Fruit fly (Drosophila melanogaster): ENCODE measurements around the gene CG17219.

The CG17219 gene

dm6 chr2L:3037153-3037579 lies 8.1 kb downstream of the CG17219 start, which contains the start of the genes CG17260 and SerRS (continued):
- peak; percentile 97 for TF ChIP-seq zfh2 (GFP tag; optimal IDR thresholded peaks at IDR 0.05)
- peak; percentile 80 for TF ChIP-seq Poxn (GFP tag; IDR thresholded peaks at IDR 0.05)
- no peak for TF ChIP-seq nerfin-2 (GFP tag; IDR thresholded peaks at IDR 0.05; ENCODE audit: partially characterized antibody)
- no peak for TF ChIP-seq Kr (GFP tag; optimal IDR thresholded peaks at IDR 0.05)
- peak; percentile 93 for TF ChIP-seq Bteb2 (GFP tag; optimal IDR thresholded peaks at IDR 0.05)
- peak; percentile 75 for TF ChIP-seq Oaz (GFP tag; IDR thresholded peaks at IDR 0.05)
- TF ChIP-seq CG31224 (GFP tag; IDR thresholded peaks at IDR 0.05) = peak; percentile 89
- TF ChIP-seq CG7928 (GFP tag; optimal IDR thresholded peaks at IDR 0.05) = peak; percentile 66
- peak; percentile 82 for TF ChIP-seq CG6765 (GFP tag; optimal IDR thresholded peaks at IDR 0.05)
- TF ChIP-seq mirr (GFP tag; optimal IDR thresholded peaks at IDR 0.05) = peak; percentile 76
- TF ChIP-seq CG31365 (tag; optimal IDR thresholded peaks at IDR 0.05) = no peak
- TF ChIP-seq gsb-n (tag; optimal IDR thresholded peaks at IDR 0.05) = no peak
- TF ChIP-seq Vsx1 (GFP tag; optimal IDR thresholded peaks at IDR 0.05) = no peak
- TF ChIP-seq CG10209 (GFP tag; optimal IDR thresholded peaks at IDR 0.05) = peak; percentile 91
- TF ChIP-seq toy (GFP tag; IDR thresholded peaks at IDR 0.05) = peak; percentile 68; the same call in 1 of the 2 replicates
- no peak for TF ChIP-seq CG4707 (GFP tag; optimal IDR thresholded peaks at IDR 0.05)
- peak; percentile 34 for TF ChIP-seq MTF-1 (GFP tag; optimal IDR thresholded peaks at IDR 0.05; ENCODE audit: borderline replicate concordance)
- TF ChIP-seq en (GFP tag; optimal IDR thresholded peaks at IDR 0.05) = peak; percentile 89
- peak; percentile 73 for TF ChIP-seq stwl (tag; optimal IDR thresholded peaks at IDR 0.05)
- no peak for TF ChIP-seq bigmax (GFP tag; optimal IDR thresholded peaks at IDR 0.05)
- TF ChIP-seq trh (GFP tag; optimal IDR thresholded peaks at IDR 0.05) = peak; percentile 67
- peak; percentile 87 for TF ChIP-seq peb (GFP tag; IDR thresholded peaks at IDR 0.05)
- TF ChIP-seq crp (GFP tag; optimal IDR thresholded peaks at IDR 0.05) = peak; percentile 76 to 96
- TF ChIP-seq sd (tag; optimal IDR thresholded peaks at IDR 0.05) = peak; percentile 93
- no peak for TF ChIP-seq CG7963 (GFP tag; IDR thresholded peaks at IDR 0.05; ENCODE audit: partially characterized antibody)
- no peak for TF ChIP-seq dmrt99B (tag; optimal IDR thresholded peaks at IDR 0.05)
- peak; percentile 98 for TF ChIP-seq row (GFP tag; IDR thresholded peaks at IDR 0.05)
- TF ChIP-seq CG11398 (GFP tag; optimal IDR thresholded peaks at IDR 0.05) = peak; percentile 82
- TF ChIP-seq dati (GFP tag; IDR thresholded peaks at IDR 0.05) = no peak
- peak; percentile 34 to 49 for TF ChIP-seq tll (GFP tag; optimal IDR thresholded peaks at IDR 0.05)
- peak; percentile 32 for TF ChIP-seq Dp (GFP tag; optimal IDR thresholded peaks at IDR 0.05)
- TF ChIP-seq CG12219 (GFP tag; optimal IDR thresholded peaks at IDR 0.05) = peak; percentile 67
- TF ChIP-seq esg (GFP tag; conservative IDR thresholded peaks at IDR 0.05) = peak; percentile 96
- no peak for TF ChIP-seq CG14965 (GFP tag; optimal IDR thresholded peaks at IDR 0.05; ENCODE audit: borderline replicate concordance)
- peak in 1 of 2 experiments; percentile 28 for TF ChIP-seq Dfd (GFP tag; optimal IDR thresholded peaks at IDR 0.05)
- peak; percentile 85 for TF ChIP-seq Rx (GFP tag; IDR thresholded peaks at IDR 0.05)
- peak; percentile 87 for TF ChIP-seq CG4854 (GFP tag; optimal IDR thresholded peaks at IDR 0.05)
- peak; percentile 96 for TF ChIP-seq ind (GFP tag; optimal IDR thresholded peaks at IDR 0.05)
- peak; percentile 98 for TF ChIP-seq CG2120 (GFP tag; optimal IDR thresholded peaks at IDR 0.05)
- peak; percentile 83 for TF ChIP-seq cwo (GFP tag; optimal IDR thresholded peaks at IDR 0.05)
- peak; percentile 86 for TF ChIP-seq Nf-YC (tag; optimal IDR thresholded peaks at IDR 0.05)
- TF ChIP-seq HLHmδ (GFP tag; optimal IDR thresholded peaks at IDR 0.05) = no peak
- peak; percentile 61 for TF ChIP-seq CG10274 (GFP tag; optimal IDR thresholded peaks at IDR 0.05)
- no peak for TF ChIP-seq Eip74EF (GFP tag; optimal IDR thresholded peaks at IDR 0.05)
- peak; percentile 65 for TF ChIP-seq CG6254 (GFP tag; optimal IDR thresholded peaks at IDR 0.05)
- TF ChIP-seq CHES-1-like (GFP tag; optimal IDR thresholded peaks at IDR 0.05) = peak; percentile 88
- TF ChIP-seq fd102C (GFP tag; optimal IDR thresholded peaks at IDR 0.05) = peak; percentile 48
- TF ChIP-seq jigr1 (GFP tag; IDR thresholded peaks at IDR 0.05) = peak; percentile 85; the same call in 2 of the 3 replicates
- no peak for TF ChIP-seq CG15479 (GFP tag; optimal IDR thresholded peaks at IDR 0.05)

Data from whole organism, embryonic.